Worm (Caenorhabditis elegans): Measurements from ENCODE around the gene kmo-1.

DNA sequence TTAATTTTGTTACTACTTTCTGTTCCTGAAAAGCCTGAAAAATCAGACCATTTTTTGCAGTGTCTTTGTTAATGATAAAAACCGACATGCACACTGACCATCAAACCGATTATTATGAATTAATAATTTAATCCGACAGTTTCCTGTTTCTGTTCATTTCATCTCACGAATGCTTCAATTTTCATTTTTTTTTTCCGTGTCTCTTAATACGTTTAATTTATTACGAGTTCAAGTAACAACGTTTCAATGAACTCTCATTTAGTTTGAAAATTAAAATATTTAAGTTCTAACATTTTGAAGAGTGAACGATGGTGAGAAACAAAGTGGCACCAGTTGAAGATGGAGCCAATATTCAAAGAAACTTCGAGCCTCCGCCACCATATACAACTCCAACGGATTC is 44.4 kb upstream of the kmo-1 start, which contains the start of gene spin-1:
- TF ChIP-seq flt-1 (GFP tag; IDR thresholded peaks at IDR 0.05), result no peak
- no peak for TF ChIP-seq ama-1 (optimal IDR thresholded peaks at IDR 0.05)
- TF ChIP-seq pes-1 (GFP tag; IDR thresholded peaks at IDR 0.05), result no peak
- TF ChIP-seq scrt-1 (GFP tag; IDR thresholded peaks at IDR 0.05), result no peak
- no peak for TF ChIP-seq B0310.2 (tag; optimal IDR thresholded peaks at IDR 0.05)
- no peak for TF ChIP-seq tbx-37 (GFP tag; conservative IDR thresholded peaks at IDR 0.05)
- TF ChIP-seq hnd-1 (tag; optimal IDR thresholded peaks at IDR 0.05), result no peak
- no peak for TF ChIP-seq tbx-11 (GFP tag; IDR thresholded peaks at IDR 0.05)
- TF ChIP-seq ceh-13 (GFP tag; optimal IDR thresholded peaks at IDR 0.05), result no peak

Data from whole organism, early embryonic.